Fruit fly (Drosophila melanogaster) whole organism, wandering third instar larva: ENCODE measurements around the gene CG33689.

Experiments
- Abd-B ChIP-seq: fragments of >200 bp; optimal IDR thresholded peaks from 2 replicates; lab custom pipeline; 2017; ENCODE audit warnings: missing biosample characterization, missing genetic modification characterization
- CG9705 ChIP-seq: fragments of 200-800 bp; sonication (Bioruptor generic); optimal IDR thresholded peaks from 2 replicates; lab custom pipeline; 2018; ENCODE audit warnings: missing biosample characterization, mild to moderate bottlenecking, missing genetic modification characterization
- Dfd ChIP-seq: fragments of >200 bp; optimal IDR thresholded peaks from 2 replicates; lab custom pipeline; 2017; ENCODE audit warnings: missing biosample characterization, missing genetic modification characterization
- HLH106 ChIP-seq: fragments of 200-800 bp; optimal IDR thresholded peaks from 3 replicates; lab custom pipeline; 2019; ENCODE audit warnings: missing biosample characterization, mild to moderate bottlenecking, missing genetic modification characterization, moderate library complexity
- Jra ChIP-seq: sonication (Bioruptor generic); optimal IDR thresholded peaks from 2 replicates; lab custom pipeline; 2016; ENCODE audit warnings: missing biosample characterization, missing genetic modification characterization
- Mio ChIP-seq: sonication (Bioruptor generic); optimal IDR thresholded peaks from 2 replicates; lab custom pipeline; 2016; ENCODE audit warnings: missing biosample characterization, missing genetic modification characterization
- Myc ChIP-seq: fragments of >200 bp; optimal IDR thresholded peaks from 2 replicates; lab custom pipeline; 2017
- OdsH ChIP-seq: fragments of 200-800 bp; sonication (Bioruptor generic); optimal IDR thresholded peaks from 2 replicates; lab custom pipeline; 2016; ENCODE audit warnings: missing biosample characterization, mild to moderate bottlenecking, missing genetic modification characterization
- br ChIP-seq: fragments of 200-800 bp; sonication (Bioruptor generic); optimal IDR thresholded peaks from 2 replicates; lab custom pipeline; 2016; ENCODE audit warnings: missing biosample characterization, missing genetic modification characterization
- dsf ChIP-seq: sonication (Bioruptor generic); optimal IDR thresholded peaks from 2 replicates; lab custom pipeline; 2016; ENCODE audit warnings: missing biosample characterization, missing genetic modification characterization, borderline replicate concordance
- fru ChIP-seq: fragments of 200-800 bp; sonication (Bioruptor generic); optimal IDR thresholded peaks from 3 replicates; lab custom pipeline; 2016; ENCODE audit warnings: missing biosample characterization, mild to moderate bottlenecking, missing genetic modification characterization

- TF ChIP-seq Mio (GFP tag; lab: Kevin White, UChicago) (no peak), Myc (lab: Kevin White, UChicago) (peak; percentile 25), Abd-B (no peak), fru (peak; percentile 78), br (GFP tag; lab: Kevin White, UChicago) (peak; percentile 63), HLH106 (tag; lab: Kevin White, UChicago) (peak; percentile 91), Jra (peak; percentile 57), OdsH (GFP tag; lab: Kevin White, UChicago) (peak; percentile 82), dsf (GFP tag; lab: Kevin White, UChicago) (peak; percentile 58), CG9705 (GFP tag; lab: Kevin White, UChicago) (peak; percentile 71), Dfd (GFP tag; lab: Kevin White, UChicago) (no peak)
These were observed 28.7 kb downstream of the CG33689 start, which contains the start of gene Tmx3 for dm6 chr3L:16228659-16229205.
